Worm (Caenorhabditis elegans): ENCODE measurements around the gene glb-10.

ce11 chrII:6349968-6350367 lies 40.9 kb upstream of the glb-10 start:
- TF ChIP-seq dmd-4 (tag; optimal IDR thresholded peaks at IDR 0.05; ENCODE audit: borderline replicate concordance) = no peak
- no peak for TF ChIP-seq unc-42 (tag; optimal IDR thresholded peaks at IDR 0.05)
- no peak for TF ChIP-seq ama-1 (optimal IDR thresholded peaks at IDR 0.05)
- TF ChIP-seq ets-4 (tag; optimal IDR thresholded peaks at IDR 0.05) = no peak

All from whole organism, late embryonic.